Fruit fly (Drosophila melanogaster) whole organism, adult: Measurements from ENCODE around the gene Hsp70Bbb.
"Not testable (repeated sequence)": the region's sequence is repeated elsewhere in the genome, so short reads cannot be mapped to it uniquely, and the experiment has no call there.

Source experiments
- CG11617 ChIP-seq: fragments of 200-800 bp; sonication (Bioruptor generic); optimal IDR thresholded peaks from 2 replicates; lab custom pipeline; 2017; ENCODE audit warnings: mild to moderate bottlenecking, missing biosample characterization, missing genetic modification reagents, missing genetic modification characterization
- CG12768 ChIP-seq: fragments of 200-800 bp; sonication (Bioruptor generic); optimal IDR thresholded peaks from 2 replicates; lab custom pipeline; 2017; ENCODE audit warnings: missing biosample characterization, missing genetic modification characterization, mild to moderate bottlenecking, moderate library complexity, missing genetic modification reagents
- CG14711 ChIP-seq: fragments of 200-800 bp; sonication (Bioruptor generic); optimal IDR thresholded peaks from 2 replicates; lab custom pipeline; 2018; ENCODE audit warnings: missing biosample characterization, mild to moderate bottlenecking, missing genetic modification characterization, moderate library complexity
- CG1620 ChIP-seq: fragments of 200-800 bp; sonication (Bioruptor generic); optimal IDR thresholded peaks from 2 replicates; lab custom pipeline; 2016; ENCODE audit warnings: missing biosample characterization, missing genetic modification characterization
- CG33017 ChIP-seq: fragments of 200-800 bp; sonication (Bioruptor generic); optimal IDR thresholded peaks from 2 replicates; lab custom pipeline; 2018; ENCODE audit warnings: missing biosample characterization, mild to moderate bottlenecking, missing genetic modification characterization, moderate library complexity
- CG5204 ChIP-seq: fragments of 200-800 bp; sonication (Bioruptor generic); optimal IDR thresholded peaks from 2 replicates; lab custom pipeline; 2016; ENCODE audit warnings: missing biosample characterization, missing genetic modification characterization
- CG7045 ChIP-seq: fragments of 200-800 bp; sonication (Bioruptor generic); optimal IDR thresholded peaks from 2 replicates; lab custom pipeline; 2017; ENCODE audit warnings: missing biosample characterization, mild to moderate bottlenecking, missing genetic modification characterization
- CG7101 ChIP-seq: fragments of 200-800 bp; sonication (Bioruptor generic); optimal IDR thresholded peaks from 2 replicates; lab custom pipeline; 2018; ENCODE audit warnings: missing biosample characterization, mild to moderate bottlenecking, missing genetic modification characterization, moderate library complexity
- Clk ChIP-seq: fragments of 200-800 bp; sonication (Bioruptor generic); optimal IDR thresholded peaks from 2 replicates; lab custom pipeline; 2017; ENCODE audit warnings: missing biosample characterization, missing genetic modification characterization
- Crg-1 ChIP-seq: fragments of 200-800 bp; sonication (Bioruptor generic); optimal IDR thresholded peaks from 2 replicates; lab custom pipeline; 2016; ENCODE audit warnings: missing biosample characterization, missing genetic modification characterization
- Hr96 ChIP-seq: fragments of 200-800 bp; sonication (Bioruptor generic); optimal IDR thresholded peaks from 2 replicates; lab custom pipeline; 2016; ENCODE audit warnings: missing biosample characterization, missing genetic modification characterization
- Mnt ChIP-seq: fragments of 200-800 bp; sonication (Bioruptor generic); optimal IDR thresholded peaks from 2 replicates; lab custom pipeline; 2016; ENCODE audit warnings: missing biosample characterization, mild to moderate bottlenecking, missing genetic modification characterization
- bab1 ChIP-seq: fragments of 200-800 bp; sonication (Bioruptor generic); optimal IDR thresholded peaks from 3 replicates; lab custom pipeline; 2019; ENCODE audit warnings: missing biosample characterization, mild to moderate bottlenecking, missing genetic modification characterization, moderate library complexity
- cic ChIP-seq: fragments of 200-800 bp; sonication (Bioruptor generic); optimal IDR thresholded peaks from 2 replicates; lab custom pipeline; 2017; ENCODE audit warnings: missing biosample characterization, mild to moderate bottlenecking, missing genetic modification characterization, moderate library complexity
- cnc ChIP-seq, 2 experiments: fragments of >200 bp; optimal IDR thresholded peaks; 2 replicates each; lab custom pipeline; 2017
- kay ChIP-seq: fragments of 200-800 bp; sonication (Bioruptor generic); peaks from one replicate; lab custom pipeline; 2016; ENCODE audit warnings: missing biosample characterization, missing genetic modification characterization, borderline replicate concordance
- ovo ChIP-seq: fragments of 200-800 bp; sonication (Bioruptor generic); optimal IDR thresholded peaks from 2 replicates; lab custom pipeline; 2016; ENCODE audit warnings: missing biosample characterization, missing genetic modification characterization
- pad ChIP-seq: fragments of 200-800 bp; sonication (Bioruptor generic); optimal IDR thresholded peaks from 3 replicates; lab custom pipeline; 2017; ENCODE audit warnings: missing biosample characterization, missing genetic modification characterization, mild to moderate bottlenecking, moderate library complexity, missing genetic modification reagents
- tj ChIP-seq: fragments of 200-800 bp; sonication (Bioruptor generic); optimal IDR thresholded peaks from 3 replicates; lab custom pipeline; 2017; ENCODE audit warnings: missing biosample characterization, mild to moderate bottlenecking, missing genetic modification characterization, moderate library complexity
- toe ChIP-seq: fragments of 200-800 bp; sonication (Bioruptor generic); optimal IDR thresholded peaks from 2 replicates; lab custom pipeline; 2016; ENCODE audit warnings: missing biosample characterization, missing genetic modification characterization

The Hsp70Bbb gene

dm6 chr3R:12508776-12509175 is 6.5 kb downstream of the Hsp70Bbb start, which contains the start of gene Hsp70Bc:
Gene Hsp70Bc, plus strand, starts transcription at chr3R:12509076.
- TF ChIP-seq Clk, Mnt, CG12768 (GFP tag; lab: Kevin White, UChicago): not testable (repeated sequence)

dm6 chr3R:12514997-12515396 is 12.7 kb downstream of the Hsp70Bbb start:
- TF ChIP-seq CG33017 (tag; lab: Kevin White, UChicago) (no peak), cic (GFP tag; lab: Kevin White, UChicago) (no peak), Mnt (GFP tag; lab: Kevin White, UChicago) (no peak), toe (GFP tag; lab: Kevin White, UChicago) (no peak), tj (GFP tag; lab: Kevin White, UChicago) (no peak), Clk (GFP tag; lab: Kevin White, UChicago) (no peak), Crg-1 (GFP tag; lab: Kevin White, UChicago) (no peak), kay (GFP tag; lab: Kevin White, UChicago) (no peak), CG14711 (tag; lab: Kevin White, UChicago) (no peak), CG7101 (tag; lab: Kevin White, UChicago) (no peak), pad (GFP tag; lab: Kevin White, UChicago) (no peak), CG7045 (no peak), cnc (optimal IDR thresholded peaks at IDR 0.05; lab: Kevin White, UChicago) (no peak), ovo (GFP tag; lab: Kevin White, UChicago) (no peak), Hr96 (GFP tag; lab: Kevin White, UChicago) (no peak), CG1620 (no peak), CG12768 (GFP tag; lab: Kevin White, UChicago) (no peak), CG5204 (GFP tag; lab: Kevin White, UChicago) (no peak), bab1 (GFP tag; lab: Kevin White, UChicago) (no peak), CG11617 (no peak)

- TF ChIP-seq Crg-1 (GFP tag; lab: Kevin White, UChicago) (no peak), ovo (GFP tag; lab: Kevin White, UChicago) (no peak), CG7045 (no peak), pad (GFP tag; lab: Kevin White, UChicago) (no peak), tj (GFP tag; lab: Kevin White, UChicago) (no peak), CG5204 (GFP tag; lab: Kevin White, UChicago) (no peak), cic (GFP tag; lab: Kevin White, UChicago) (no peak)
These were observed 23.6 kb downstream of the Hsp70Bbb start, which contains the start of gene Hug for dm6 chr3R:12525888-12526287. Gene Hug, plus strand, starts transcription at chr3R:12526188.

dm6 chr3R:12542947-12543346 is 40.6 kb downstream of the Hsp70Bbb start:
- no peak for TF ChIP-seq CG11617
- no peak for TF ChIP-seq cnc (optimal IDR thresholded peaks at IDR 0.05; lab: Kevin White, UChicago)
- no peak for TF ChIP-seq pad (GFP tag; lab: Kevin White, UChicago)
- TF ChIP-seq Crg-1 (GFP tag; lab: Kevin White, UChicago): no peak
- TF ChIP-seq CG14711 (tag; lab: Kevin White, UChicago): no peak
- no peak for TF ChIP-seq CG1620
- no peak for TF ChIP-seq Hr96 (GFP tag; lab: Kevin White, UChicago)
- TF ChIP-seq Mnt (GFP tag; lab: Kevin White, UChicago): no peak
- TF ChIP-seq Clk (GFP tag; lab: Kevin White, UChicago): no peak
- TF ChIP-seq CG5204 (GFP tag; lab: Kevin White, UChicago): no peak
- TF ChIP-seq ovo (GFP tag; lab: Kevin White, UChicago): no peak
- TF ChIP-seq bab1 (GFP tag; lab: Kevin White, UChicago): no peak
- TF ChIP-seq CG33017 (tag; lab: Kevin White, UChicago): no peak
- TF ChIP-seq toe (GFP tag; lab: Kevin White, UChicago): no peak
- TF ChIP-seq kay (GFP tag; lab: Kevin White, UChicago): no peak

- no peak for TF ChIP-seq toe (GFP tag; lab: Kevin White, UChicago)
- TF ChIP-seq CG33017 (tag; lab: Kevin White, UChicago): no peak
- TF ChIP-seq CG7101 (tag; lab: Kevin White, UChicago): no peak
- TF ChIP-seq CG7045: no peak
- no peak for TF ChIP-seq CG14711 (tag; lab: Kevin White, UChicago)
- TF ChIP-seq cic (GFP tag; lab: Kevin White, UChicago): no peak
- TF ChIP-seq cnc (optimal IDR thresholded peaks at IDR 0.05; lab: Kevin White, UChicago): no peak
- no peak for TF ChIP-seq Mnt (GFP tag; lab: Kevin White, UChicago)
- no peak for TF ChIP-seq Hr96 (GFP tag; lab: Kevin White, UChicago)
- TF ChIP-seq ovo (GFP tag; lab: Kevin White, UChicago): no peak
- no peak for TF ChIP-seq bab1 (GFP tag; lab: Kevin White, UChicago)
- no peak for TF ChIP-seq kay (GFP tag; lab: Kevin White, UChicago)
- no peak for TF ChIP-seq tj (GFP tag; lab: Kevin White, UChicago)
These were observed 45.9 kb downstream of the Hsp70Bbb start, which contains the start of gene Octbeta3R for dm6 chr3R:12548229-12548628. Gene Octbeta3R, minus strand, starts transcription at chr3R:12548229.
